Worm (Caenorhabditis elegans): ENCODE measurements around the gene C18D11.9.

The C18D11.9 gene

DNA sequence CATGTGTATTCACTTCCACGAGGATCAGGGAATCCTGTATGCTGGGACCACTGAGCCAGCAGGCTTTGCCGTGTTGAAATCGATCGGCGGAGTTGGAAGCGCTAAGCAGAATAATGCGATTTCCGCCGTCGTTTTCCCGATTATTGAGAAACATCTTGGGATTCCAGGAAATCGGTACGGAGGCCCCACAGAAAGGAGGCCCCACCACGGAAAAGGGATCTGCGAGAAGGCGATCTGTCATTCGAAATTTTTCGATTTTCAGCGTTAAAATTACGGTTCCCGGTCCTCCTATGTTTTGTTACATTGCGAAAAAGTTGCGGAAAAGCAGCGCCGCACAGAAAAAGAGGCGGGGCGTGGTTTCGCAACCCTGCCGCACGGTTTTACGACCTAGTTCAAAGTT, 39.4 kb downstream of the C18D11.9 start (continued):
- TF ChIP-seq unc-55 (GFP tag; optimal IDR thresholded peaks at IDR 0.05) (no peak), ztf-16 (tag; optimal IDR thresholded peaks at IDR 0.05) (no peak), elt-4 (tag; optimal IDR thresholded peaks at IDR 0.05) (no peak), che-1 (tag; optimal IDR thresholded peaks at IDR 0.05) (no peak), K09A11.1 (tag; optimal IDR thresholded peaks at IDR 0.05; ENCODE audit: insufficient read depth) (no peak), elt-2 (tag; optimal IDR thresholded peaks at IDR 0.05) (no peak), pat-9 (tag; optimal IDR thresholded peaks at IDR 0.05) (no peak), unc-42 (tag; optimal IDR thresholded peaks at IDR 0.05) (no peak), npax-4 (tag; optimal IDR thresholded peaks at IDR 0.05) (no peak), lim-6 (tag; optimal IDR thresholded peaks at IDR 0.05) (peak; percentile 52), T23F11.4 (GFP tag; optimal IDR thresholded peaks at IDR 0.05) (no peak), pax-1 (tag; optimal IDR thresholded peaks at IDR 0.05) (no peak), syd-9 (tag; optimal IDR thresholded peaks at IDR 0.05) (no peak), C38D4.7 (GFP tag; optimal IDR thresholded peaks at IDR 0.05) (no peak), pha-4 (tag; optimal IDR thresholded peaks at IDR 0.05) (no peak), unc-86 (tag; optimal IDR thresholded peaks at IDR 0.05) (no peak), ceh-6 (GFP tag; optimal IDR thresholded peaks at IDR 0.05) (no peak), ets-4 (tag; optimal IDR thresholded peaks at IDR 0.05) (no peak), ceh-45 (GFP tag; IDR thresholded peaks at IDR 0.05) (no peak), ceh-24 (tag; optimal IDR thresholded peaks at IDR 0.05) (no peak)

DNA sequence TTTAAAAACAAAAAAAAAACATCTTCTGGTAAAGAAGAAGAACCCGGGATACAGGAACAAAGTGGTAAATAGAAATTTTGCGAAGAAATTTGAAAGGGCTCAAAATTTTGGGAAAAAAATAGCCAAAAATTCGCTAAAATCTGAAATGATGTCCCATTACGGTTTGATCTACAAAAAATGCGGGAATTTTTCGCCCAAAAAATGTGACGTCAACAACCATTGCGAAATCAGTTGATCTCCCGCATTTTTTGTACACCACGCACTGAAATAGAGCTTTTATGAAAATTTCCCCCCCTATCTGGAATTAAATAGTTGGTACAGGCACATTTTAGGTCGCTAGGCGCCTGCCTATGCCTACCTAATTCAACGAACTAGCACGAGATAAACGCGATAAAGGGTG, 40.7 kb downstream of the C18D11.9 start:
- TF ChIP-seq ceh-30 (tag; optimal IDR thresholded peaks at IDR 0.05): no peak
- no peak for TF ChIP-seq dmd-4 (tag; optimal IDR thresholded peaks at IDR 0.05; ENCODE audit: borderline replicate concordance)
- no peak for TF ChIP-seq ceh-24 (tag; optimal IDR thresholded peaks at IDR 0.05)
- no peak for TF ChIP-seq sox-2 (GFP tag; IDR thresholded peaks at IDR 0.05)
- no peak for TF ChIP-seq sdc-2 (tag; optimal IDR thresholded peaks at IDR 0.05)
- no peak for TF ChIP-seq elt-4 (tag; optimal IDR thresholded peaks at IDR 0.05)
- TF ChIP-seq ceh-14 (tag; optimal IDR thresholded peaks at IDR 0.05): no peak
- TF ChIP-seq hlh-13 (GFP tag; optimal IDR thresholded peaks at IDR 0.05): no peak
- no peak for TF ChIP-seq ceh-6 (GFP tag; optimal IDR thresholded peaks at IDR 0.05)
- no peak for TF ChIP-seq hlh-15 (tag; optimal IDR thresholded peaks at IDR 0.05)
- no peak for TF ChIP-seq hlh-6 (tag; optimal IDR thresholded peaks at IDR 0.05)
- no peak for TF ChIP-seq nfya-1 (tag; optimal IDR thresholded peaks at IDR 0.05)
- TF ChIP-seq eyg-1 (tag; optimal IDR thresholded peaks at IDR 0.05): no peak
- no peak for TF ChIP-seq ztf-16 (tag; optimal IDR thresholded peaks at IDR 0.05)
- TF ChIP-seq pat-9 (tag; optimal IDR thresholded peaks at IDR 0.05): no peak
- TF ChIP-seq fkh-6 (tag; optimal IDR thresholded peaks at IDR 0.05): no peak
- no peak for TF ChIP-seq ceh-45 (GFP tag; IDR thresholded peaks at IDR 0.05)
- TF ChIP-seq K09A11.1 (tag; optimal IDR thresholded peaks at IDR 0.05; ENCODE audit: insufficient read depth): no peak
- TF ChIP-seq ceh-9 (tag; optimal IDR thresholded peaks at IDR 0.05): no peak
- TF ChIP-seq ceh-22 (tag; optimal IDR thresholded peaks at IDR 0.05): no peak

DNA sequence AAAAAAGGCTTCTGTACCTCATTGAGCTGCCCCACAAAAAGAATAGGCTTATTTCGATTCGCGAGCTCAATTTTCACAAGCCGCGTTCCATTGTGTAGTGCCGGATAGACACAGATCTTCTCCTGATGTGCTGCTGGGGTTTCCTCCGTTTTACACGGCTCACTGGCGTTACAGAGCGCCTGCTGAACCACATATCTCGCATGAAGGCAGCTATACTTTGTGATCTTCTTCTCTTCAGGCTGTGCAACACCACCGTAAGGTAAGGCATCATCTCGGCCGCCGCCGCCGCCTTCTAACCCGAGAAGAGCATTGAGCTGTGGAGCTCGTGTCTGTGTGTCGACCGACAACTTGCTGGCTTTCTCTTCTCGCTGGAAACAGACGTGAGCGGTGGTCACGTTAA, 44.6 kb downstream of the C18D11.9 start:
- TF ChIP-seq pag-3 (tag; optimal IDR thresholded peaks at IDR 0.05; ENCODE audit: borderline replicate concordance): no peak
- TF ChIP-seq ceh-31 (tag; optimal IDR thresholded peaks at IDR 0.05): no peak
- no peak for TF ChIP-seq mec-3 (tag; optimal IDR thresholded peaks at IDR 0.05; ENCODE audit: borderline replicate concordance)
- TF ChIP-seq pha-2 (tag; optimal IDR thresholded peaks at IDR 0.05): no peak
- TF ChIP-seq npax-4 (tag; optimal IDR thresholded peaks at IDR 0.05): no peak
- TF ChIP-seq ceh-9 (tag; optimal IDR thresholded peaks at IDR 0.05): no peak
- TF ChIP-seq sox-4 (tag; optimal IDR thresholded peaks at IDR 0.05): no peak
- no peak for TF ChIP-seq dmd-4 (tag; optimal IDR thresholded peaks at IDR 0.05; ENCODE audit: borderline replicate concordance)
- no peak for TF ChIP-seq unc-55 (GFP tag; optimal IDR thresholded peaks at IDR 0.05)

Data from whole organism, late embryonic.